Fruit fly (Drosophila melanogaster): ENCODE measurements around the gene CG15599.

The CG15599 gene

dm6 chrX:15697581-15698208, 9.0 kb upstream of the CG15599 start (continued):
- peak; percentile 82 to 84 for TF ChIP-seq ss (GFP tag; optimal IDR thresholded peaks at IDR 0.05)
- peak; percentile 87 for TF ChIP-seq dsx (GFP tag; optimal IDR thresholded peaks at IDR 0.05; ENCODE audit: poor library complexity, severe bottlenecking)
- TF ChIP-seq dac (GFP tag; optimal IDR thresholded peaks at IDR 0.05): peak; percentile 76
- peak; percentile 86 for TF ChIP-seq CG32006 (GFP tag; optimal IDR thresholded peaks at IDR 0.05)
- TF ChIP-seq vri (GFP tag; optimal IDR thresholded peaks at IDR 0.05): peak; percentile 82
- peak; percentile 82 for TF ChIP-seq Met (GFP tag; optimal IDR thresholded peaks at IDR 0.05)
- peak; percentile 78 for TF ChIP-seq CG11902 (GFP tag; optimal IDR thresholded peaks at IDR 0.05)
- TF ChIP-seq achi (GFP tag; optimal IDR thresholded peaks at IDR 0.05): peak; percentile 92
- TF ChIP-seq CG8632 (GFP tag; optimal IDR thresholded peaks at IDR 0.05): peak; percentile 79
- peak; percentile 86 for TF ChIP-seq Lpt (GFP tag; optimal IDR thresholded peaks at IDR 0.05)
- no peak for TF ChIP-seq CG16779 (tag; optimal IDR thresholded peaks at IDR 0.05)
- TF ChIP-seq svp (GFP tag): peak; percentile 86
- peak; percentile 82 for TF ChIP-seq esn (GFP tag; optimal IDR thresholded peaks at IDR 0.05)
- TF ChIP-seq CG11762 (GFP tag; optimal IDR thresholded peaks at IDR 0.05; ENCODE audit: insufficient read depth): peak; percentile 84
- peak; percentile 84 for TF ChIP-seq acj6 (GFP tag; optimal IDR thresholded peaks at IDR 0.05)
- TF ChIP-seq CG9139 (GFP tag; optimal IDR thresholded peaks at IDR 0.05): peak; percentile 71
- TF ChIP-seq Blimp-1 (GFP tag; optimal IDR thresholded peaks at IDR 0.05): peak; percentile 66
- peak; percentile 67 for TF ChIP-seq fd59A (GFP tag; optimal IDR thresholded peaks at IDR 0.05)
- peak; percentile 75 for TF ChIP-seq net (GFP tag; optimal IDR thresholded peaks at IDR 0.05)
- TF ChIP-seq CG10631 (GFP tag; optimal IDR thresholded peaks at IDR 0.05): peak; percentile 90
- peak; percentile 94 for TF ChIP-seq CG6163 (GFP tag; IDR thresholded peaks at IDR 0.05)

- TF ChIP-seq Sox15 (GFP tag; optimal IDR thresholded peaks at IDR 0.05) (no peak), vri (GFP tag; optimal IDR thresholded peaks at IDR 0.05) (no peak), CG31627 (GFP tag; optimal IDR thresholded peaks at IDR 0.05) (peak; percentile 6), Met (GFP tag; optimal IDR thresholded peaks at IDR 0.05) (peak; percentile 13), pdm3 (GFP tag; optimal IDR thresholded peaks at IDR 0.05) (peak; percentile 28), Hr39 (GFP tag; optimal IDR thresholded peaks at IDR 0.05) (peak; percentile 19), CG15336 (GFP tag; IDR thresholded peaks at IDR 0.05) (no peak), fkh (GFP tag; optimal IDR thresholded peaks at IDR 0.05) (no peak), esn (GFP tag; optimal IDR thresholded peaks at IDR 0.05) (peak; percentile 6), Sox14 (GFP tag; optimal IDR thresholded peaks at IDR 0.05) (no peak), Lpt (GFP tag; optimal IDR thresholded peaks at IDR 0.05) (no peak), svp (GFP tag) (peak; percentile 58), CG11902 (GFP tag; optimal IDR thresholded peaks at IDR 0.05) (no peak), CG8119 (GFP tag; IDR thresholded peaks at IDR 0.05) (no peak), lz (GFP tag; optimal IDR thresholded peaks at IDR 0.05) (peak; percentile 8), net (GFP tag; optimal IDR thresholded peaks at IDR 0.05) (no peak)
Measured at dm6 chrX:15696854-15697540, 8.3 kb upstream of the CG15599 start, which contains the start of gene CG8128. TSS of gene CG8128 (plus strand) at chrX:15697494.

dm6 chrX:15684419-15684818, 4.2 kb downstream of the CG15599 start:
- TF ChIP-seq CG16779 (tag; optimal IDR thresholded peaks at IDR 0.05): no peak
- no peak for TF ChIP-seq Ets96B (tag; optimal IDR thresholded peaks at IDR 0.05)
- TF ChIP-seq Gug (GFP tag; IDR thresholded peaks at IDR 0.05): no peak
- no peak for TF ChIP-seq CG11902 (GFP tag; optimal IDR thresholded peaks at IDR 0.05)
- no peak for TF ChIP-seq CG4318 (GFP tag; optimal IDR thresholded peaks at IDR 0.05)
- TF ChIP-seq dac (GFP tag; optimal IDR thresholded peaks at IDR 0.05): no peak
- TF ChIP-seq CG34406 (GFP tag; optimal IDR thresholded peaks at IDR 0.05): no peak
- no peak for TF ChIP-seq CG6163 (GFP tag; IDR thresholded peaks at IDR 0.05)
- TF ChIP-seq CG32006 (GFP tag; optimal IDR thresholded peaks at IDR 0.05): no peak
- no peak for TF ChIP-seq CG1621 (tag; optimal IDR thresholded peaks at IDR 0.05)

All from whole organism, prepupa.